Worm (Caenorhabditis elegans): Measurements from ENCODE around the gene rad-50.

DNA sequence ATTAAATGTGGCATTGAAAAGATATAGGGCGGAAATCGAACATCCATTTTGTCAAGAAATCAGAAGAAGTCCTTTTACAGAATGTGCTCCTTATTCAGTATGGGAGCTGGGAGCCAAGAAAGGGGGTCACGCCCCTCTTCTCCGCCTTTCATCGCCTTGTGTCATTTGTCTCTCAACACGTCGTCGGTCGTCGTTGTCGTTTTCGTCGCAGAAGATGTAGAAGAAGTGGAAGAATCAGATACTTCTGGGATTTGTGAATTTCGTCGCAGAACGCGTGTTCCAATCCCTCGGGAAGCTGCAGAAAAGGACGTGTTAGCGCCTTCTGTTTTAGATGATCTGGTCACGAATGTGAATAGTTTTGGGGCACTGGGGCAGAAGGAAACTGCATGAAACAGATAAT, 31.5 kb downstream of the rad-50 start, which contains the start of gene bnc-1:
- TF ChIP-seq ama-1 (optimal IDR thresholded peaks at IDR 0.05) (no peak), flt-1 (GFP tag; IDR thresholded peaks at IDR 0.05) (no peak), F13C5.2 (tag; optimal IDR thresholded peaks at IDR 0.05) (no peak), scrt-1 (GFP tag; IDR thresholded peaks at IDR 0.05) (no peak), B0310.2 (tag; optimal IDR thresholded peaks at IDR 0.05) (no peak), tbx-37 (GFP tag; conservative IDR thresholded peaks at IDR 0.05) (no peak), tra-4 (tag; optimal IDR thresholded peaks at IDR 0.05) (no peak), ets-7 (tag; optimal IDR thresholded peaks at IDR 0.05) (no peak), pes-1 (GFP tag; IDR thresholded peaks at IDR 0.05) (no peak), ceh-13 (GFP tag; optimal IDR thresholded peaks at IDR 0.05) (no peak), sea-1 (GFP tag; conservative IDR thresholded peaks at IDR 0.05) (no peak), tbx-11 (GFP tag; IDR thresholded peaks at IDR 0.05) (no peak), hmg-4 (GFP tag; optimal IDR thresholded peaks at IDR 0.05) (no peak), aly-1 (tag; optimal IDR thresholded peaks at IDR 0.05) (no peak)

All from whole organism, early embryonic.